Worm (Caenorhabditis elegans) whole organism, L2 larva: Measurements from ENCODE around the gene aakg-1.

Source experiments
- C34F6.9 ChIP-seq: fragments of 150-350 bp; optimal IDR thresholded peaks from 2 replicates; lab custom pipeline; 2014; ENCODE audit warnings: missing biosample characterization, missing genetic modification characterization
- R02D3.7 ChIP-seq: fragments of 150-350 bp; optimal IDR thresholded peaks from 2 replicates; lab custom pipeline; 2014; ENCODE audit warnings: missing biosample characterization, missing genetic modification characterization
- Y55F3AM.14 ChIP-seq: fragments of 200-800 bp; sonication (Bioruptor generic); optimal IDR thresholded peaks from 2 replicates; lab custom pipeline; 2018; ENCODE audit warnings: mild to moderate bottlenecking, missing genetic modification characterization, missing compliant biosample characterization
- ZK546.5 ChIP-seq: sonication (generic microtip); optimal IDR thresholded peaks from 2 replicates; lab custom pipeline; 2017; ENCODE audit warnings: missing biosample characterization, missing genetic modification characterization
- alr-1 ChIP-seq: fragments of 150-350 bp; optimal IDR thresholded peaks from 2 replicates; lab custom pipeline; 2014; ENCODE audit warnings: missing biosample characterization, missing genetic modification characterization
- aly-2 ChIP-seq: fragments of 150-350 bp; optimal IDR thresholded peaks from 2 replicates; lab custom pipeline; 2014; ENCODE audit warnings: missing biosample characterization, missing genetic modification characterization
- ama-1 ChIP-seq: fragments of 150-350 bp; optimal IDR thresholded peaks from 2 replicates; lab custom pipeline; 2018; ENCODE audit warnings: inconsistent platforms
- blmp-1 ChIP-seq: sonication (generic microtip); optimal IDR thresholded peaks from 2 replicates; lab custom pipeline; 2017; ENCODE audit warnings: missing genetic modification characterization, mild to moderate bottlenecking, missing compliant biosample characterization, antibody characterized with exemption, moderate library complexity; ENCODE audit not compliant: insufficient read depth
- crh-2 ChIP-seq: sonication (generic microtip); optimal IDR thresholded peaks from 2 replicates; lab custom pipeline; 2017; ENCODE audit warnings: missing biosample characterization, missing genetic modification characterization
- dmd-4 ChIP-seq: sonication (generic microtip); optimal IDR thresholded peaks from 2 replicates; lab custom pipeline; 2017; ENCODE audit warnings: missing biosample characterization, missing genetic modification characterization
- egl-27 ChIP-seq: sonication (generic microtip); optimal IDR thresholded peaks from 3 replicates; lab custom pipeline; 2017; ENCODE audit warnings: missing biosample characterization, missing genetic modification reagents, missing genetic modification characterization
- elt-1 ChIP-seq: fragments of 150-350 bp; optimal IDR thresholded peaks from 2 replicates; lab custom pipeline; 2014; ENCODE audit warnings: missing biosample characterization, missing genetic modification characterization
- elt-3 ChIP-seq: sonication (generic microtip); optimal IDR thresholded peaks from 2 replicates; lab custom pipeline; 2017; ENCODE audit warnings: missing biosample characterization, missing genetic modification characterization
- fos-1 ChIP-seq: fragments of 150-350 bp; optimal IDR thresholded peaks from 2 replicates; lab custom pipeline; 2014; ENCODE audit warnings: missing biosample characterization, missing genetic modification characterization
- gmeb-1 ChIP-seq: fragments of 150-350 bp; optimal IDR thresholded peaks from 2 replicates; lab custom pipeline; 2014; ENCODE audit warnings: missing biosample characterization, missing genetic modification characterization
- lin-13 ChIP-seq: fragments of 150-350 bp; optimal IDR thresholded peaks from 2 replicates; lab custom pipeline; 2014; ENCODE audit warnings: missing biosample characterization, missing genetic modification reagents, missing genetic modification characterization
- lin-39 ChIP-seq: fragments of 150-350 bp; optimal IDR thresholded peaks from 2 replicates; lab custom pipeline; 2014; ENCODE audit warnings: missing biosample characterization, missing genetic modification reagents, missing genetic modification characterization
- lsy-2 ChIP-seq, 2 experiments: fragments of 150-350 bp in 1 of 2; sonication (generic microtip) in 1 of 2; optimal IDR thresholded peaks; 2 replicates each; lab custom pipeline; 2014 to 2017; ENCODE audit warnings: missing biosample characterization in 2 of 2, missing genetic modification characterization in 2 of 2
- mab-5 ChIP-seq: fragments of 150-350 bp; optimal IDR thresholded peaks from 2 replicates; lab custom pipeline; 2014; ENCODE audit warnings: missing biosample characterization, missing genetic modification characterization
- mdl-1 ChIP-seq, 2 experiments: fragments of 150-350 bp in 1 of 2; sonication (generic microtip) in 1 of 2; optimal IDR thresholded peaks; 2 replicates each; lab custom pipeline; 2017; ENCODE audit warnings: missing biosample characterization in 2 of 2, missing genetic modification characterization in 2 of 2
- nhr-10 ChIP-seq: sonication (generic microtip); optimal IDR thresholded peaks from 2 replicates; lab custom pipeline; 2017; ENCODE audit warnings: missing biosample characterization, missing genetic modification characterization
- nhr-11 ChIP-seq: fragments of 150-350 bp; optimal IDR thresholded peaks from 2 replicates; lab custom pipeline; 2014; ENCODE audit warnings: missing biosample characterization, missing genetic modification characterization
- nhr-12 ChIP-seq: fragments of 150-350 bp; optimal IDR thresholded peaks from 2 replicates; lab custom pipeline; 2014; ENCODE audit warnings: missing biosample characterization, missing genetic modification characterization
- nhr-21 ChIP-seq: fragments of 150-350 bp; optimal IDR thresholded peaks from 2 replicates; lab custom pipeline; 2014; ENCODE audit warnings: missing biosample characterization, missing genetic modification characterization
- nhr-23 ChIP-seq: fragments of 150-350 bp; optimal IDR thresholded peaks from 2 replicates; lab custom pipeline; 2014; ENCODE audit warnings: missing biosample characterization, missing genetic modification reagents, missing genetic modification characterization
- nhr-237 ChIP-seq: fragments of 150-350 bp; optimal IDR thresholded peaks from 2 replicates; lab custom pipeline; 2014; ENCODE audit warnings: missing biosample characterization, missing genetic modification characterization
- nhr-6 ChIP-seq: fragments of 150-350 bp; optimal IDR thresholded peaks from 2 replicates; lab custom pipeline; 2014; ENCODE audit warnings: missing biosample characterization, missing genetic modification characterization
- nhr-77 ChIP-seq: fragments of 150-350 bp; optimal IDR thresholded peaks from 2 replicates; lab custom pipeline; 2014; ENCODE audit warnings: missing biosample characterization, missing genetic modification characterization
- peb-1 ChIP-seq: fragments of 150-350 bp; optimal IDR thresholded peaks from 2 replicates; lab custom pipeline; 2014; ENCODE audit warnings: missing biosample characterization, missing genetic modification characterization
- sem-4 ChIP-seq: fragments of 150-350 bp; optimal IDR thresholded peaks from 2 replicates; lab custom pipeline; 2014; ENCODE audit warnings: missing biosample characterization, missing genetic modification reagents, missing genetic modification characterization
- skn-1 ChIP-seq: sonication (generic microtip); optimal IDR thresholded peaks from 2 replicates; lab custom pipeline; 2017; ENCODE audit warnings: missing biosample characterization, missing genetic modification characterization
- sma-3 ChIP-seq: sonication (generic microtip); optimal IDR thresholded peaks from 2 replicates; lab custom pipeline; 2016; ENCODE audit warnings: missing genetic modification reagents, missing genetic modification characterization, missing compliant biosample characterization
- sma-9 ChIP-seq, 2 experiments: fragments of 150-350 bp in 1 of 2; sonication (generic microtip) in 1 of 2; optimal IDR thresholded peaks; 2 replicates each; lab custom pipeline; 2014 to 2016; ENCODE audit warnings: missing genetic modification characterization in 2 of 2, mild to moderate bottlenecking in 1 of 2, missing biosample characterization in 1 of 2, missing compliant biosample characterization in 1 of 2, missing genetic modification reagents in 1 of 2, moderate library complexity in 1 of 2
- snpc-4 ChIP-seq: fragments of 150-350 bp; optimal IDR thresholded peaks from 2 replicates; lab custom pipeline; 2014; ENCODE audit warnings: missing biosample characterization, missing genetic modification characterization
- unc-39 ChIP-seq: fragments of 150-350 bp; optimal IDR thresholded peaks from 2 replicates; lab custom pipeline; 2014; ENCODE audit warnings: missing biosample characterization, missing genetic modification characterization
- unc-55 ChIP-seq: fragments of 150-350 bp; sonication (generic microtip); optimal IDR thresholded peaks from 3 replicates; lab custom pipeline; 2014; ENCODE audit warnings: missing biosample characterization, missing genetic modification reagents, missing genetic modification characterization
- zag-1 ChIP-seq: fragments of 150-350 bp; optimal IDR thresholded peaks from 2 replicates; lab custom pipeline; 2014; ENCODE audit warnings: missing biosample characterization, missing genetic modification characterization
- ztf-1 ChIP-seq: fragments of 200-800 bp; sonication (Bioruptor generic); conservative IDR thresholded peaks from 2 replicates; pipeline ENCODE4 v1.3.6; 2022; ENCODE audit warnings: missing genetic modification characterization, missing compliant biosample characterization
- ztf-11 ChIP-seq: sonication (generic microtip); optimal IDR thresholded peaks from 2 replicates; lab custom pipeline; 2017; ENCODE audit warnings: missing biosample characterization, missing genetic modification characterization
- ztf-4 ChIP-seq: fragments of 150-350 bp; optimal IDR thresholded peaks from 2 replicates; lab custom pipeline; 2014; ENCODE audit warnings: missing biosample characterization, missing genetic modification characterization

aakg-1 gene

ce11 chrIII:12607302-12607701 lies 32.1 kb upstream of the aakg-1 start:
- TF ChIP-seq nhr-21 (tag; lab: Kevin White, UChicago): peak; percentile 20
- no peak for TF ChIP-seq lsy-2 (tag; optimal IDR thresholded peaks at IDR 0.05; lab: Kevin White, UChicago)

DNA sequence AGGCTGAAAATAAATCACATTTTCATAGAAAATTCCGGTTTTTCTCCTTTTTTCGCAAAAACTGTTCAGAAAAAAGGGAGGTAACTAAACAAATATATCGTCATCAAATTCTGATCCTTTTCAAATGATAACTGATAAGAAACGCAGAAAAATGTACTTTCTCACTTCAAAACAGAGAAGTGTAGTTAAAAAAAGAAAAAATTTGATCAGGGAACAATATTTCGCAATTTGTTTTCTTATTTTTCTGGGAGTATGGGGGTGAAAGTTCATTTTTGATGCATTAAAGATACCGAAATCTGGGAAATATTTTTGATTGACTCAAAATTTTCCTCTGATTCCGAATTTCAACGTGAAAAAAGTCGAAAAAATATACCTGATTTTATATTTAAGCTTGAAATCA lies 31.0 kb upstream of the aakg-1 start:
- TF ChIP-seq lin-39 (tag; lab: Kevin White, UChicago) (no peak), fos-1 (peak; percentile 38), lin-13 (GFP tag; lab: Kevin White, UChicago) (peak; percentile 2), ama-1 (lab: Kevin White, UChicago) (peak; percentile 3)
- TF ChIP-seq, all 48 proteins: peak for 3

DNA sequence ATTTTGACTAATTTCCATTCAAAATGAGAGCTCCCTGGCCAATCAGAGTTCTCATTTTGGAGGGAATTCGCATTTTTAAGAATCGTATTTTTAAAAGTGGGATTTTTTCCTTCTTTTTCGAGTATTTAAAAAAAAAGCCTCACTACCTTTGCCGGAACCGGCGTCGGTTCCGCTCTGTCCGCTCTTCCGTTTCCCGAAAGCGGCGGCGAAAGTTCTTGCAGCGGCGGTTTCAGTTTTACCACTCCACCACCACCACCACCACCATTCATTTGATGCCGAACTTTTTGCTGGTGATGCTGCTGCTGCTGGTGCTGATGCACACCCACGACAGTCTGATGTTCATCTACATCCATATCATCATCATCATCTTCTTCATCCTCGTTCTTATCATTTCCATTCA lies 26.9 kb upstream of the aakg-1 start:
- TF ChIP-seq nhr-237 (tag; lab: Kevin White, UChicago): no peak
- no peak for TF ChIP-seq nhr-77
- no peak for TF ChIP-seq skn-1
- TF ChIP-seq lin-39 (tag; lab: Kevin White, UChicago): no peak
- TF ChIP-seq gmeb-1: no peak
- no peak for TF ChIP-seq elt-1 (tag; lab: Kevin White, UChicago)
- no peak for TF ChIP-seq lin-13 (GFP tag; lab: Kevin White, UChicago)
- no peak for TF ChIP-seq fos-1
- TF ChIP-seq sem-4 (tag; lab: Kevin White, UChicago): no peak
- TF ChIP-seq nhr-12: no peak

ce11 chrIII:12599672-12600071 lies 24.5 kb upstream of the aakg-1 start, which contains the start of gene gldi-8:
Gene gldi-8 (minus strand): TSS chrIII:12599729.
- TF ChIP-seq ztf-4 (no peak), fos-1 (no peak), nhr-21 (tag; lab: Kevin White, UChicago) (no peak), nhr-11 (tag; lab: Kevin White, UChicago) (no peak), snpc-4 (tag; lab: Kevin White, UChicago) (peak; percentile 82), unc-39 (tag; lab: Kevin White, UChicago) (no peak)

DNA sequence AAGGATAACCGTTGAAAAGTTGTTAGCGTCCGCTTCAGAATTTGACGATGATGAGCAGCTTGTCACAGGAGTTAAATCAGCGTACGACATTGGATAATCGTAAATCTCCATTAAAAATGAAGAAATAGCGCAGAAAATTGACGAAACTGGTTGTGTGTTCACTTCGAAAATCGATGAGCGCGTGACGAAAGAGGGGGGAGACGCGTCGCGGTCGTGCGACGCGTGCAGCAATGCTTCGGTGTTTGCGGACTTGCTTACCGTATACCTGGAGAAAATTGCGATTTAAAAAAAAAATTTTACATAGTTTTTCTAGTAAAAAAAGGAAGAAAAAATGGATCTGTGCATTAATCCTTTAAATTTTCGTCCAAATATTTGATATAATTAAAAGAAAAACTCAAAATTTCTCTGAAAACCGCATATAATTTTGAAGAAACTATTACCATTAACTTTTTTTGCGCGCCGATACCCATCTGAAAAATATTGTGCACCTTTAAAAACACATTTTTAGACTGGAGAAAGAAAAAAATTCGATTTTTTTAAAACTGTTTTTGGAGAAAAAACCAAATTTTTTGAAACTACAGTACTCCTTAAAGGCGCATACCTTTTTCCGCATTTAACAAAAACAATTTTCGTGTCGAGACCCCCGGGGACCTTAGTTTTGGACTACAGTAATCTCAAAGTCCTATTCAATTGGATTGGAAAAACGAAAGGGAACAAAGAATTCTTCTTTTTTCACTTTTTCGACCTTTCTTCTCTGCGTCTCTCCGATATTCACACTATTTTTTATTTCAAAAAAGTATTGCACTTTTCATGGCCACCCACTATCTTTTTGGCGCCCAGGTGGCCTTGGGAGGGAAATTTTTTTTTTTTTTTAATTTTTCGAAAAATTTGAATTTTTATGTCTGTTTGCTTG lies 23.5 kb upstream of the aakg-1 start:
- TF ChIP-seq nhr-11 (tag; lab: Kevin White, UChicago) (no peak), mab-5 (tag; lab: Kevin White, UChicago) (peak; percentile 76), nhr-237 (tag; lab: Kevin White, UChicago) (no peak), ama-1 (lab: Kevin White, UChicago) (peak; percentile 88), ztf-1 (GFP tag; lab: Robert Waterston, UW) (no peak), gmeb-1 (peak; percentile 77), Y55F3AM.14 (GFP tag; lab: Kevin White, UChicago) (peak; percentile 69), C34F6.9 (tag; lab: Kevin White, UChicago) (peak; percentile 99), ZK546.5 (tag; lab: Kevin White, UChicago) (no peak), R02D3.7 (tag; lab: Kevin White, UChicago) (no peak), unc-39 (tag; lab: Kevin White, UChicago) (no peak), egl-27 (tag; lab: Kevin White, UChicago) (peak; percentile 27), blmp-1 (tag; lab: Kevin White, UChicago) (peak; percentile 95), skn-1 (no peak), lsy-2 (tag; optimal IDR thresholded peaks at IDR 0.05; lab: Kevin White, UChicago) (peak; percentile 96 to 99), nhr-23 (no peak), unc-55 (GFP tag; lab: Kevin White, UChicago) (peak; percentile 94), ztf-11 (tag; lab: Kevin White, UChicago) (no peak), nhr-12 (no peak), lin-13 (GFP tag; lab: Kevin White, UChicago) (peak; percentile 95), snpc-4 (tag; lab: Kevin White, UChicago) (peak; percentile 52), sma-3 (GFP tag; lab: Kevin White, UChicago) (peak; percentile 76), elt-3 (no peak), peb-1 (no peak), sem-4 (tag; lab: Kevin White, UChicago) (peak; percentile 92), zag-1 (tag; lab: Kevin White, UChicago) (peak; percentile 55), crh-2 (tag; lab: Kevin White, UChicago) (peak; percentile 87), aly-2 (tag; lab: Kevin White, UChicago) (no peak), nhr-21 (tag; lab: Kevin White, UChicago) (peak; percentile 50), sma-9 (GFP tag; optimal IDR thresholded peaks at IDR 0.05; lab: Kevin White, UChicago) (peak; percentile 76), sma-9 (tag; optimal IDR thresholded peaks at IDR 0.05; lab: Kevin White, UChicago) (no peak), alr-1 (tag; lab: Kevin White, UChicago) (no peak), dmd-4 (tag; lab: Kevin White, UChicago) (no peak), lin-39 (tag; lab: Kevin White, UChicago) (no peak), nhr-10 (tag; lab: Kevin White, UChicago) (no peak), mdl-1 (tag; optimal IDR thresholded peaks at IDR 0.05; lab: Kevin White, UChicago) (peak; percentile 3 to 67), elt-1 (tag; lab: Kevin White, UChicago) (no peak), nhr-77 (no peak), fos-1 (peak; percentile 71), nhr-6 (tag; lab: Kevin White, UChicago) (peak; percentile 14)
